Fruit fly (Drosophila melanogaster) whole organism, wandering third instar larva: Measurements from ENCODE around the gene CG33258.

ENCODE experiments used
- HLH106 ChIP-seq: fragments of 200-800 bp; optimal IDR thresholded peaks from 3 replicates; lab custom pipeline; 2019; ENCODE audit warnings: missing biosample characterization, mild to moderate bottlenecking, missing genetic modification characterization, moderate library complexity
- Hr78 ChIP-seq: fragments of >200 bp; optimal IDR thresholded peaks from 2 replicates; lab custom pipeline; 2017; ENCODE audit warnings: missing biosample characterization, missing genetic modification characterization
- dsf ChIP-seq: sonication (Bioruptor generic); optimal IDR thresholded peaks from 2 replicates; lab custom pipeline; 2016; ENCODE audit warnings: missing biosample characterization, missing genetic modification characterization, borderline replicate concordance
- lola ChIP-seq: fragments of >200 bp; optimal IDR thresholded peaks from 2 replicates; lab custom pipeline; 2017; ENCODE audit warnings: missing biosample characterization, missing genetic modification characterization
- psq ChIP-seq: fragments of 200-800 bp; sonication (Bioruptor generic); optimal IDR thresholded peaks from 3 replicates; lab custom pipeline; 2017; ENCODE audit warnings: missing biosample characterization, mild to moderate bottlenecking, missing genetic modification characterization, moderate library complexity

- no peak for TF ChIP-seq HLH106
- TF ChIP-seq Hr78 (GFP tag; lab: Kevin White, UChicago), result no peak
- TF ChIP-seq lola (GFP tag; lab: Kevin White, UChicago), result no peak
- no peak for TF ChIP-seq psq (GFP tag; lab: Kevin White, UChicago)
- TF ChIP-seq dsf (GFP tag; lab: Kevin White, UChicago), result no peak
Observed at dm6 chr3L:16121791-16122190, 39.4 kb downstream of the CG33258 start, which contains the start of gene Strump.
